Worm (Caenorhabditis elegans) whole organism, L1 larva: ENCODE results near the gene F35F10.13.

ENCODE experiments used
- alr-1 ChIP-seq: fragments of 200-800 bp; sonication (Bioruptor generic); optimal IDR thresholded peaks from 2 replicates; lab custom pipeline; 2018; ENCODE audit warnings: borderline replicate concordance, mild to moderate bottlenecking, missing genetic modification characterization, missing compliant biosample characterization
- ceh-82 ChIP-seq, 3 experiments: fragments of 150-350 bp in 1 of 3; sonication (generic microtip) in 2 of 3; optimal IDR thresholded peaks; 2 replicates each; lab custom pipeline; 2014 to 2017; ENCODE audit warnings: missing biosample characterization in 3 of 3, missing genetic modification characterization in 3 of 3
- ces-1 ChIP-seq: fragments of 150-350 bp; optimal IDR thresholded peaks from 2 replicates; lab custom pipeline; 2014; ENCODE audit warnings: missing biosample characterization, missing genetic modification reagents, missing genetic modification characterization
- egl-27 ChIP-seq, 2 experiments: fragments of 150-350 bp in 1 of 2; sonication (generic microtip); optimal IDR thresholded peaks; 3 replicates each; lab custom pipeline; 2017 to 2018; ENCODE audit warnings: missing biosample characterization in 2 of 2, missing genetic modification characterization in 2 of 2, missing genetic modification reagents in 2 of 2
- fos-1 ChIP-seq: fragments of 150-350 bp; optimal IDR thresholded peaks from 2 replicates; lab custom pipeline; 2014; ENCODE audit warnings: missing biosample characterization, missing genetic modification characterization
- nhr-47 ChIP-seq: sonication (generic microtip); optimal IDR thresholded peaks from 2 replicates; lab custom pipeline; 2016; ENCODE audit warnings: mild to moderate bottlenecking, missing genetic modification characterization, moderate library complexity, missing compliant biosample characterization
- nhr-90 ChIP-seq: sonication (generic microtip); optimal IDR thresholded peaks from 2 replicates; lab custom pipeline; 2016; ENCODE audit warnings: mild to moderate bottlenecking, missing genetic modification characterization, missing compliant biosample characterization; ENCODE audit not compliant: poor library complexity
- snpc-4 ChIP-seq: fragments of 150-350 bp; optimal IDR thresholded peaks from 2 replicates; lab custom pipeline; 2014; ENCODE audit warnings: missing biosample characterization, missing genetic modification characterization
- sox-4 ChIP-seq: sonication (generic microtip); optimal IDR thresholded peaks from 2 replicates; lab custom pipeline; 2016; ENCODE audit warnings: missing genetic modification characterization, missing compliant biosample characterization
- unc-62 ChIP-seq: fragments of 150-350 bp; optimal IDR thresholded peaks from 2 replicates; lab custom pipeline; 2014; ENCODE audit warnings: missing biosample characterization, missing genetic modification reagents, missing genetic modification characterization
- xbp-1 ChIP-seq: sonication (generic microtip); optimal IDR thresholded peaks from 2 replicates; lab custom pipeline; 2016; ENCODE audit warnings: missing genetic modification characterization, missing compliant biosample characterization
- ztf-11 ChIP-seq, 2 experiments: sonication (generic microtip); optimal IDR thresholded peaks; 2 replicates each; lab custom pipeline; 2016 to 2017; ENCODE audit warnings: missing genetic modification characterization in 2 of 2, missing biosample characterization in 1 of 2, missing compliant biosample characterization in 1 of 2

- TF ChIP-seq alr-1 (tag; lab: Kevin White, UChicago) (no peak), fos-1 (tag; lab: Kevin White, UChicago) (no peak), ceh-82 (tag; optimal IDR thresholded peaks at IDR 0.05; lab: Kevin White, UChicago) (no peak), egl-27 (tag; optimal IDR thresholded peaks at IDR 0.05; lab: Kevin White, UChicago) (no peak), xbp-1 (tag; lab: Kevin White, UChicago) (no peak), ces-1 (GFP tag; lab: Kevin White, UChicago) (no peak), snpc-4 (tag; lab: Kevin White, UChicago) (no peak), nhr-47 (tag; lab: Kevin White, UChicago) (no peak), ztf-11 (tag; optimal IDR thresholded peaks at IDR 0.05; lab: Kevin White, UChicago) (no peak), unc-62 (no peak), sox-4 (tag; lab: Kevin White, UChicago) (no peak), nhr-90 (tag; lab: Kevin White, UChicago) (no peak)
These were observed 19.4 kb downstream of the F35F10.13 start for ce11 chrV:3299437-3299836.
